Fruit fly (Drosophila melanogaster) whole organism, wandering third instar larva: ENCODE measurements around the gene CG17564.

ENCODE experiments used
- HLH106 ChIP-seq: fragments of 200-800 bp; optimal IDR thresholded peaks from 3 replicates; lab custom pipeline; 2019; ENCODE audit warnings: missing biosample characterization, mild to moderate bottlenecking, missing genetic modification characterization, moderate library complexity
- Myc ChIP-seq: fragments of >200 bp; optimal IDR thresholded peaks from 2 replicates; lab custom pipeline; 2017
- N ChIP-seq: fragments of >200 bp; optimal IDR thresholded peaks from 2 replicates; lab custom pipeline; 2018; ENCODE audit warnings: missing biosample characterization, missing external identifiers, missing genetic modification characterization
- h ChIP-seq: fragments of 200-800 bp; sonication (Bioruptor generic); optimal IDR thresholded peaks from 3 replicates; lab custom pipeline; 2016; ENCODE audit warnings: missing biosample characterization, mild to moderate bottlenecking, missing genetic modification characterization
- psq ChIP-seq: fragments of 200-800 bp; sonication (Bioruptor generic); optimal IDR thresholded peaks from 3 replicates; lab custom pipeline; 2017; ENCODE audit warnings: missing biosample characterization, mild to moderate bottlenecking, missing genetic modification characterization, moderate library complexity

DNA sequence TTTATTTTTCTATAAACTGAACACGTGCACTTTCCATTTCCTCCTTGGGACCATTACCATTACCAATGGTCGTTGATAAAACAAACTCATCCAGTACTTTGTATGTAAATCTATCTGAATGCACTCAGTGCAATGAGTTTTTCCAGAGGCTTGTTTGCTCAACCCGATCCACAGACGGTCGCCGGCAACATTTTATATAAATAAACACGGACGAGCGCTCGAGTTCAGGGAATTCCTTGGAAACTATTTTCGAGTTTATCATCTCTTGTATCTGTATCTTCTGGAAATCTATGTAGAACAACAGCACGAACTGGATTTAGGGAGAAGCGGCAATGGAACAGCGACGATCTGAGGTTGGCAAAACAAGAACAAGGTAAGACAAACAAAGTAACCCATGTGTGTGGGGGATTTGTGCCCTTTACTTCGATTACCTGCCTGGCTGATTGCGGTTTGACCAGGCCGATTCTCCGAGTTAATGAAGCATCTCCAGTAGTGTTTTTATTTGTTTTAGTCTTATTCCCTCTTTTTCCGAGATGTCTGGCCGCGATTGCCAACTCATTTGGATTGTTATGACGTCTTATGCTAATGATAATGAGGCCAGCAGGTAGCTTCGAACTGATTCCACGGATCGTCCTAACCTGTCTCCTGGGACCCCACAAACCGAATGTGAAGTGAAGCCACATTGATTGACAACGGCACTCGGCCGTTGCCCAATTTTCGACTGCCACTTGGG, 41.5 kb upstream of the CG17564 start:
- TF ChIP-seq psq (GFP tag; lab: Kevin White, UChicago) (no peak), h (no peak), N (GFP tag; lab: Kevin White, UChicago) (no peak), Myc (lab: Kevin White, UChicago) (no peak), HLH106 (tag; lab: Kevin White, UChicago) (no peak)
